Worm (Caenorhabditis elegans) whole organism, L4 larva: ENCODE measurements around the gene T14B4.9.
A peak's percentile ranks its signal among the peaks of the same experiment; 100 is the strongest.

ENCODE experiments used
- D1046.2 ChIP-seq: fragments of 200-800 bp; sonication (Bioruptor generic); IDR thresholded peaks from 2 replicates; pipeline ENCODE4 v1.3.6; 2022; ENCODE audit warnings: missing genetic modification characterization, missing compliant biosample characterization
- F37D6.2 ChIP-seq: sonication (generic microtip); optimal IDR thresholded peaks from 2 replicates; lab custom pipeline; 2016; ENCODE audit warnings: mild to moderate bottlenecking, missing genetic modification characterization, missing compliant biosample characterization
- F44E2.7 ChIP-seq: fragments of 200-800 bp; sonication (Bioruptor generic); IDR thresholded peaks from 2 replicates; pipeline ENCODE4 v2.1.2; 2022; ENCODE audit warnings: missing genetic modification characterization, missing compliant biosample characterization
- F49E8.2 ChIP-seq: sonication (generic microtip); optimal IDR thresholded peaks from 2 replicates; lab custom pipeline; 2016; ENCODE audit warnings: missing compliant biosample characterization, mild to moderate bottlenecking, missing genetic modification characterization, borderline replicate concordance
- Y105C5A.15 ChIP-seq: fragments of 200-800 bp; sonication (Bioruptor generic); IDR thresholded peaks from 2 replicates; pipeline ENCODE4 v1.3.6; 2022; ENCODE audit warnings: missing genetic modification characterization, missing compliant biosample characterization
- Y48G9A.11 ChIP-seq: fragments of 200-800 bp; sonication (Bioruptor generic); IDR thresholded peaks from 2 replicates; pipeline ENCODE4 v1.3.6; 2022; ENCODE audit warnings: missing genetic modification reagents, missing genetic modification characterization, missing compliant biosample characterization
- Y75B8A.6 ChIP-seq: fragments of 200-800 bp; sonication (Bioruptor generic); IDR thresholded peaks from 2 replicates; pipeline ENCODE4 v1.3.6; 2022; ENCODE audit warnings: missing genetic modification reagents, missing genetic modification characterization, missing compliant biosample characterization
- ZK337.2 ChIP-seq: fragments of 200-800 bp; sonication (Bioruptor generic); IDR thresholded peaks from 2 replicates; pipeline ENCODE4 v1.3.6; 2022; ENCODE audit warnings: missing genetic modification reagents, missing genetic modification characterization, missing compliant biosample characterization
- aha-1 ChIP-seq: fragments of 150-350 bp; peaks from one replicate; lab custom pipeline; 2014; ENCODE audit warnings: missing biosample characterization, missing genetic modification characterization
- attf-4 ChIP-seq: sonication (generic microtip); optimal IDR thresholded peaks from 3 replicates; lab custom pipeline; 2017; ENCODE audit warnings: missing biosample characterization, missing genetic modification characterization
- ceh-20 ChIP-seq: fragments of 200-800 bp; sonication (Bioruptor generic); IDR thresholded peaks from 2 replicates; pipeline ENCODE4 v1.3.6; 2022; ENCODE audit warnings: missing genetic modification reagents, missing genetic modification characterization, missing compliant biosample characterization
- ceh-32 ChIP-seq: sonication (generic microtip); optimal IDR thresholded peaks from 2 replicates; lab custom pipeline; 2016; ENCODE audit warnings: mild to moderate bottlenecking, missing genetic modification characterization, missing compliant biosample characterization; ENCODE audit not compliant: poor library complexity
- ceh-62 ChIP-seq: sonication (generic microtip); optimal IDR thresholded peaks from 2 replicates; lab custom pipeline; 2017; ENCODE audit warnings: missing biosample characterization, missing genetic modification characterization
- cey-2 ChIP-seq: sonication (generic microtip); optimal IDR thresholded peaks from 3 replicates; lab custom pipeline; 2017; ENCODE audit warnings: missing genetic modification characterization, mild to moderate bottlenecking, missing compliant biosample characterization, antibody characterized with exemption, borderline replicate concordance; ENCODE audit not compliant: insufficient read depth
- ctbp-1 ChIP-seq: fragments of 200-800 bp; sonication (Bioruptor generic); IDR thresholded peaks from 2 replicates; pipeline ENCODE4 v1.3.6; 2022; ENCODE audit warnings: missing genetic modification reagents, missing genetic modification characterization, missing compliant biosample characterization
- daf-12 ChIP-seq: fragments of 150-350 bp; optimal IDR thresholded peaks from 2 replicates; lab custom pipeline; 2014; ENCODE audit warnings: missing biosample characterization, missing genetic modification reagents, missing genetic modification characterization
- daf-16 ChIP-seq, 3 experiments: sonication (generic microtip); optimal IDR thresholded peaks; 2 replicates each; lab custom pipeline; 2016 to 2017; ENCODE audit warnings: missing genetic modification characterization in 3 of 3, missing genetic modification reagents in 3 of 3, mild to moderate bottlenecking in 2 of 3, missing compliant biosample characterization in 2 of 3, missing biosample characterization in 1 of 3, moderate library complexity in 1 of 3
- daf-19 ChIP-seq: fragments of 200-800 bp; sonication (Bioruptor generic); conservative IDR thresholded peaks from 2 replicates; pipeline ENCODE4 v1.3.6; 2022; ENCODE audit warnings: missing genetic modification characterization, missing compliant biosample characterization
- daf-8 ChIP-seq: fragments of 200-800 bp; sonication (Bioruptor generic); IDR thresholded peaks from 2 replicates; pipeline ENCODE4 v1.3.6; 2022; ENCODE audit warnings: missing genetic modification characterization, missing compliant biosample characterization
- duxl-1 ChIP-seq: sonication (generic microtip); optimal IDR thresholded peaks from 2 replicates; lab custom pipeline; 2016; ENCODE audit warnings: mild to moderate bottlenecking, missing genetic modification characterization, moderate library complexity, missing compliant biosample characterization; ENCODE audit not compliant: poor library complexity
- dve-1 ChIP-seq: sonication (generic microtip); optimal IDR thresholded peaks from 2 replicates; lab custom pipeline; 2017; ENCODE audit warnings: antibody characterized with exemption, mild to moderate bottlenecking, missing genetic modification characterization, missing compliant biosample characterization; ENCODE audit not compliant: insufficient read depth
- egl-27 ChIP-seq: sonication (generic microtip); optimal IDR thresholded peaks from 3 replicates; lab custom pipeline; 2017; ENCODE audit warnings: missing biosample characterization, missing genetic modification reagents, missing genetic modification characterization
- gei-8 ChIP-seq: fragments of 200-800 bp; sonication (Bioruptor generic); optimal IDR thresholded peaks from 2 replicates; lab custom pipeline; 2018; ENCODE audit warnings: mild to moderate bottlenecking, missing genetic modification characterization, missing compliant biosample characterization
- hif-1 ChIP-seq, 2 experiments: sonication (generic microtip); optimal IDR thresholded peaks; 2 replicates each; lab custom pipeline; 2016 to 2017; ENCODE audit warnings: missing compliant biosample characterization in 2 of 2, missing genetic modification characterization in 2 of 2, missing genetic modification reagents in 2 of 2, missing genotype in 2 of 2, mild to moderate bottlenecking in 1 of 2
- hmg-1.1 ChIP-seq: fragments of 200-800 bp; sonication (Bioruptor generic); IDR thresholded peaks from 2 replicates; pipeline ENCODE4 v1.3.6; 2022; ENCODE audit warnings: missing genetic modification reagents, missing genetic modification characterization, missing compliant biosample characterization
- lin-13 ChIP-seq: fragments of 150-350 bp; optimal IDR thresholded peaks from 2 replicates; lab custom pipeline; 2014; ENCODE audit warnings: missing biosample characterization, missing genetic modification reagents, missing genetic modification characterization
- lir-3 ChIP-seq: sonication (generic microtip); optimal IDR thresholded peaks from 2 replicates; lab custom pipeline; 2016; ENCODE audit warnings: mild to moderate bottlenecking, missing genetic modification characterization, missing compliant biosample characterization
- lsy-2 ChIP-seq, 2 experiments: fragments of 150-350 bp in 1 of 2; sonication (generic microtip) in 1 of 2; optimal IDR thresholded peaks; 2 replicates each; lab custom pipeline; 2014 to 2017; ENCODE audit warnings: missing biosample characterization in 2 of 2, missing genetic modification characterization in 2 of 2
- mep-1 ChIP-seq: fragments of 150-350 bp; sonication (generic microtip); optimal IDR thresholded peaks from 3 replicates; lab custom pipeline; 2014; ENCODE audit warnings: missing biosample characterization, missing genetic modification characterization
- mes-2 ChIP-seq: sonication (generic microtip); optimal IDR thresholded peaks from 2 replicates; lab custom pipeline; 2016; ENCODE audit warnings: missing genotype, mild to moderate bottlenecking, missing genetic modification characterization, missing compliant biosample characterization; ENCODE audit not compliant: poor library complexity, severe bottlenecking
- mxl-2 ChIP-seq: fragments of 200-800 bp; sonication (Bioruptor generic); conservative IDR thresholded peaks from 2 replicates; pipeline ENCODE4 v1.3.6; 2022; ENCODE audit warnings: missing genetic modification reagents, missing genetic modification characterization, missing compliant biosample characterization
- nhr-102 ChIP-seq: sonication (generic microtip); optimal IDR thresholded peaks from 2 replicates; lab custom pipeline; 2016; ENCODE audit warnings: mild to moderate bottlenecking, missing genetic modification characterization, moderate library complexity, missing compliant biosample characterization
- nhr-11 ChIP-seq: fragments of 150-350 bp; optimal IDR thresholded peaks from 2 replicates; lab custom pipeline; 2014; ENCODE audit warnings: missing biosample characterization, missing genetic modification characterization
- nhr-111 ChIP-seq: fragments of 200-800 bp; sonication (Bioruptor generic); optimal IDR thresholded peaks from 2 replicates; lab custom pipeline; 2018; ENCODE audit warnings: mild to moderate bottlenecking, missing genetic modification characterization, missing compliant biosample characterization
- nhr-237 ChIP-seq: sonication (generic microtip); optimal IDR thresholded peaks from 2 replicates; lab custom pipeline; 2017; ENCODE audit warnings: missing biosample characterization, missing genetic modification characterization
- nhr-41 ChIP-seq: fragments of 200-800 bp; sonication (Bioruptor generic); IDR thresholded peaks from 2 replicates; pipeline ENCODE4 v1.3.6; 2022; ENCODE audit warnings: missing genetic modification reagents, missing genetic modification characterization, missing compliant biosample characterization
- nhr-42 ChIP-seq: fragments of 200-800 bp; sonication (Bioruptor generic); IDR thresholded peaks from 2 replicates; pipeline ENCODE4 v1.3.6; 2022; ENCODE audit warnings: missing genetic modification characterization, missing compliant biosample characterization
- nhr-76 ChIP-seq: fragments of 150-350 bp; optimal IDR thresholded peaks from 2 replicates; lab custom pipeline; 2014; ENCODE audit warnings: missing biosample characterization, missing genetic modification characterization
- pqm-1 ChIP-seq: sonication (generic microtip); optimal IDR thresholded peaks from 2 replicates; lab custom pipeline; 2017; ENCODE audit warnings: missing biosample characterization, missing genetic modification characterization
- rbr-2 ChIP-seq: sonication (generic microtip); optimal IDR thresholded peaks from 2 replicates; lab custom pipeline; 2016; ENCODE audit warnings: missing genotype, missing genetic modification characterization, missing compliant biosample characterization
- set-16 ChIP-seq: fragments of 200-800 bp; sonication (Bioruptor generic); IDR thresholded peaks from 2 replicates; pipeline ENCODE4 v1.3.6; 2022; ENCODE audit warnings: missing genetic modification reagents, missing genetic modification characterization, missing compliant biosample characterization
- snpc-1.2 ChIP-seq: fragments of 200-800 bp; sonication (Bioruptor generic); IDR thresholded peaks from 2 replicates; pipeline ENCODE4 v1.3.6; 2022; ENCODE audit warnings: missing genetic modification reagents, missing genetic modification characterization, missing compliant biosample characterization
- snpc-4 ChIP-seq: fragments of 150-350 bp; optimal IDR thresholded peaks from 2 replicates; lab custom pipeline; 2014; ENCODE audit warnings: missing biosample characterization, missing genetic modification characterization
- tra-1 ChIP-seq: fragments of 200-800 bp; sonication (Bioruptor generic); IDR thresholded peaks from 2 replicates; pipeline ENCODE4 v1.3.6; 2022; ENCODE audit warnings: missing genetic modification reagents, missing genetic modification characterization, missing compliant biosample characterization
- unc-39 ChIP-seq: sonication (generic microtip); optimal IDR thresholded peaks from 2 replicates; lab custom pipeline; 2017; ENCODE audit warnings: missing biosample characterization, missing genetic modification characterization
- unc-62 ChIP-seq, 3 experiments: fragments of 150-350 bp in 1 of 3; sonication (generic microtip); optimal IDR thresholded peaks in 2 of 3; peaks in 1 of 3; 1 replicate in 1 of 3; 2 replicates in 2 of 3; lab custom pipeline; 2014 to 2017; ENCODE audit warnings: missing biosample characterization in 3 of 3, missing genetic modification characterization in 3 of 3, missing genetic modification reagents in 3 of 3, missing genotype in 1 of 3
- vab-7 ChIP-seq: fragments of 200-800 bp; sonication (Bioruptor generic); IDR thresholded peaks from 2 replicates; pipeline ENCODE4 v1.3.6; 2022; ENCODE audit warnings: missing genetic modification reagents, missing genetic modification characterization, missing compliant biosample characterization
- ztf-11 ChIP-seq: fragments of 150-350 bp; optimal IDR thresholded peaks from 2 replicates; lab custom pipeline; 2014; ENCODE audit warnings: missing biosample characterization, missing genetic modification characterization

The T14B4.9 gene

DNA sequence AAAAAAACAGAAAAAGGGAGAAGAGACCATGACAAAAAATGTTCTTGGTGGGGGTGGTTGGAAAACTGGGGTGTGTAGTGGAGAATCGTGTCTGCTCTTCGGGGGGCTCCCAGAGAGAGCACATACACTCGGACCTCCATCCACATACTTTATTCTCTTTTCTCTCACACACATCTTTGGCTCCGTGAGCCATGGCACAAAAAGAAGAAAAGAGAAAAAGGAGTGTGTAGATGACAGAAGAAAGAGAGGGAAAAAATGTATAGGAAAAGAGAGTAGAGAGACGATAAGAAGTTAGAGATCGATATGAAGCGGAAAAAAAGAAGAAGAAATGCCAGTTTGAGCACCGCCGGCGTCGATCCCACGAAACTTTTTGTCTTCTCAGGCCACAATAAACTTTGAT is 24.6 kb downstream of the T14B4.9 start:
- TF ChIP-seq ctbp-1 (peak; percentile 62), hif-1 (tag; optimal IDR thresholded peaks at IDR 0.05; lab: Kevin White, UChicago) (no peak), ceh-20 (GFP tag; lab: Robert Waterston, UW) (peak; percentile 59; the same call in 1 of the 2 replicates), ZK337.2 (GFP tag; lab: Robert Waterston, UW) (0 out of 2 replicates have a peak, but pooled peaks have one; percentile 12), nhr-11 (tag; lab: Kevin White, UChicago) (peak; percentile 47), tra-1 (peak; percentile 35; the same call in 1 of the 2 replicates), nhr-111 (GFP tag; lab: Kevin White, UChicago) (no peak), unc-62 (GFP tag; optimal IDR thresholded peaks at IDR 0.05 in 1 of 2; lab: Kevin White, UChicago) (peak in 1 of 2 experiments; percentile 97), unc-62 (tag; optimal IDR thresholded peaks at IDR 0.05; lab: Kevin White, UChicago) (no peak), egl-27 (tag; lab: Kevin White, UChicago) (no peak), daf-12 (no peak), mep-1 (peak; percentile 77), daf-8 (no peak), lsy-2 (tag; optimal IDR thresholded peaks at IDR 0.05; lab: Kevin White, UChicago) (peak in 1 of 2 experiments; percentile 53), rbr-2 (peak; percentile 25), hmg-1.1 (GFP tag; lab: Robert Waterston, UW) (peak; percentile 54), Y48G9A.11 (GFP tag; lab: Robert Waterston, UW) (no peak), duxl-1 (tag; lab: Kevin White, UChicago) (no peak)

DNA sequence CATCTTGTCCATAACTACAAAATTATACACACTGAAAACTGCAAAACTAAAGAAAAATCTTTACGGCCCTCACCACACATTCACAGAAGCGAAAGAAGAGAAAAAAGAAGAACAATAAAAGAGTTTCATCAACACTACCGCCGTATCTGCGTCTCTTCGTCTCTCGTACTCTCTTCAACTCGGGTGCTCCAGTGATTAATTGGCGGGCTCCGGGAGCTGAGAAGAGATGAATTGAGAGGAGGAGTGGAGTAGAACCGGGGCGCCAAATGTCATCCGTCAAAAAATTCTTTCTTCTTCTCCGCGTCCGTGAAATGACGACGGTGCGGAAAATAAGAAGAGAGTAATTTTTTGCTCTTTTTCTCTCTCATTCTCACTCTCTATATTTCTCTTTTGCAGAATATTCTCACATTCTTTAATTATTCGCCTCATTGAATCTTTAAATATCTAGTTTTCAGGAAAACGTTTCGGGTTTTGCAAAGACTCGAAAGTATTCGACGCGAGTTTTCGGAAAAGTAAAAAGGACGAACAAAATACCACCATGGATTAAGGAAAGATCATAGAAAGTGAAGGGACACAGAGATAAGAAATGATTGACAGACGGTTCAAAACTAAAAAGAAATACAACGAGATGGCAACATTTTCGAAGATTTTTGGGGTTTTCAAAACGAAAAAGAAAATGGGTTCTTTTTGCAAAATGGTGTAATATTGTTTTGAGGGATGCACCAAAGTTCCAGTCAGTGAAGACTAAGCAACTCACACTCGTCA is 25.9 kb downstream of the T14B4.9 start:
- TF ChIP-seq lir-3 (tag; lab: Kevin White, UChicago) = no peak
- no peak for TF ChIP-seq ceh-62
- TF ChIP-seq F44E2.7 (GFP tag; lab: Robert Waterston, UW) = no peak
- no peak for TF ChIP-seq dve-1 (tag; lab: Kevin White, UChicago)
- TF ChIP-seq ztf-11 (tag; lab: Kevin White, UChicago) = no peak
- no peak for TF ChIP-seq ceh-32 (tag; lab: Kevin White, UChicago)
- no peak for TF ChIP-seq cey-2 (tag; lab: Kevin White, UChicago)
- peak in 1 of 2 experiments; percentile 58 for TF ChIP-seq daf-16 (GFP tag; optimal IDR thresholded peaks at IDR 0.05; lab: Kevin White, UChicago)
- no peak for TF ChIP-seq daf-16 (tag; optimal IDR thresholded peaks at IDR 0.05; lab: Kevin White, UChicago)
- TF ChIP-seq nhr-41 (GFP tag; lab: Robert Waterston, UW) = no peak
- TF ChIP-seq mes-2 (tag; lab: Kevin White, UChicago) = no peak
- TF ChIP-seq snpc-4 (tag; lab: Kevin White, UChicago) = no peak
- no peak for TF ChIP-seq nhr-102 (tag; lab: Kevin White, UChicago)
- no peak for TF ChIP-seq nhr-76 (tag; lab: Kevin White, UChicago)
- TF ChIP-seq pqm-1 (tag; lab: Kevin White, UChicago) = no peak
- peak in 1 of 2 experiments; percentile 51 for TF ChIP-seq lsy-2 (tag; optimal IDR thresholded peaks at IDR 0.05; lab: Kevin White, UChicago)
- TF ChIP-seq nhr-237 = no peak
- no peak for TF ChIP-seq D1046.2 (GFP tag; lab: Robert Waterston, UW)
- TF ChIP-seq vab-7 = no peak
- no peak for TF ChIP-seq lin-13 (GFP tag; lab: Kevin White, UChicago)
- TF ChIP-seq daf-19 (GFP tag; lab: Robert Waterston, UW) = no peak
- no peak for TF ChIP-seq Y75B8A.6 (GFP tag; lab: Robert Waterston, UW)
- TF ChIP-seq set-16 = no peak; the same call in 1 of the 2 replicates
- no peak for TF ChIP-seq ZK337.2 (GFP tag; lab: Robert Waterston, UW)
- TF ChIP-seq gei-8 (GFP tag; lab: Kevin White, UChicago) = no peak
- no peak for TF ChIP-seq F49E8.2 (tag; lab: Kevin White, UChicago)
- no peak for TF ChIP-seq aha-1
- TF ChIP-seq snpc-1.2 (GFP tag; lab: Robert Waterston, UW) = no peak
- TF ChIP-seq F37D6.2 (tag; lab: Kevin White, UChicago) = no peak
- no peak for TF ChIP-seq nhr-42
- no peak for TF ChIP-seq mxl-2 (GFP tag; lab: Robert Waterston, UW)
- TF ChIP-seq attf-4 (tag; lab: Kevin White, UChicago) = no peak
- no peak for TF ChIP-seq Y105C5A.15 (GFP tag; lab: Robert Waterston, UW)
- no peak for TF ChIP-seq unc-39 (tag; lab: Kevin White, UChicago)
